Worm (Caenorhabditis elegans): Measurements from ENCODE around the gene C42D4.19.

Gene C42D4.19

ce11 chrIV:7191745-7192144, 16.3 kb downstream of the C42D4.19 start, which contains the start of gene R13A1.5:
R13A1.5 (minus strand) TSS chrIV:7191845.
- TF ChIP-seq sem-2 (GFP tag; optimal IDR thresholded peaks at IDR 0.05), result no peak
- no peak for TF ChIP-seq bed-3 (GFP tag; optimal IDR thresholded peaks at IDR 0.05)
- TF ChIP-seq hlh-1 (tag; optimal IDR thresholded peaks at IDR 0.05), result no peak
- no peak for TF ChIP-seq lin-32 (GFP tag; optimal IDR thresholded peaks at IDR 0.05)

ce11 chrIV:7195734-7196133, 20.3 kb downstream of the C42D4.19 start, which contains the start of gene best-16:
best-16 (minus strand) TSS chrIV:7195834.
- TF ChIP-seq snpc-4 (tag; optimal IDR thresholded peaks at IDR 0.05), result no peak
- no peak for TF ChIP-seq ham-2 (GFP tag; optimal IDR thresholded peaks at IDR 0.05)
- TF ChIP-seq lin-13 (tag; optimal IDR thresholded peaks at IDR 0.05), result no peak
- TF ChIP-seq elt-3 (tag; optimal IDR thresholded peaks at IDR 0.05), result no peak
- no peak for TF ChIP-seq mep-1 (tag; optimal IDR thresholded peaks at IDR 0.05)
- no peak for TF ChIP-seq nhr-12 (tag; optimal IDR thresholded peaks at IDR 0.05)
- no peak for TF ChIP-seq nhr-28 (tag; optimal IDR thresholded peaks at IDR 0.05)
- TF ChIP-seq unc-39 (tag; optimal IDR thresholded peaks at IDR 0.05), result no peak
- no peak for TF ChIP-seq ceh-43 (GFP tag; optimal IDR thresholded peaks at IDR 0.05)
- no peak for TF ChIP-seq hlh-1 (tag; optimal IDR thresholded peaks at IDR 0.05)
- TF ChIP-seq flh-1 (GFP tag; optimal IDR thresholded peaks at IDR 0.05), result no peak

ce11 chrIV:7196853-7197252, 21.4 kb downstream of the C42D4.19 start, which contains the start of gene unc-8:
unc-8 (plus strand) TSS chrIV:7197153.
- TF ChIP-seq pha-4 (tag; optimal IDR thresholded peaks at IDR 0.05) (no peak), ceh-43 (GFP tag; optimal IDR thresholded peaks at IDR 0.05) (no peak), ces-1 (GFP tag; optimal IDR thresholded peaks at IDR 0.05) (no peak), nhr-76 (tag; optimal IDR thresholded peaks at IDR 0.05) (no peak), snpc-4 (tag; optimal IDR thresholded peaks at IDR 0.05) (no peak), lsy-2 (tag; optimal IDR thresholded peaks at IDR 0.05) (no peak), tbx-8 (GFP tag; optimal IDR thresholded peaks at IDR 0.05) (no peak), flh-1 (GFP tag; optimal IDR thresholded peaks at IDR 0.05) (no peak), nhr-12 (tag; optimal IDR thresholded peaks at IDR 0.05) (no peak), cnd-1 (tag; optimal IDR thresholded peaks at IDR 0.05) (no peak), mls-2 (tag; optimal IDR thresholded peaks at IDR 0.05) (no peak), M03D4.4 (tag; optimal IDR thresholded peaks at IDR 0.05) (no peak), nhr-237 (tag; optimal IDR thresholded peaks at IDR 0.05) (no peak), unc-62 (GFP tag; optimal IDR thresholded peaks at IDR 0.05) (no peak)

- TF ChIP-seq unc-120 (tag; optimal IDR thresholded peaks at IDR 0.05; ENCODE audit: poor library complexity, severe bottlenecking), result no peak
- TF ChIP-seq ham-2 (GFP tag; optimal IDR thresholded peaks at IDR 0.05), result no peak
- no peak for TF ChIP-seq ces-1 (GFP tag; optimal IDR thresholded peaks at IDR 0.05)
- no peak for TF ChIP-seq lsy-2 (tag; optimal IDR thresholded peaks at IDR 0.05)
- TF ChIP-seq zip-8 (tag; optimal IDR thresholded peaks at IDR 0.05), result no peak
- TF ChIP-seq nhr-28 (tag; optimal IDR thresholded peaks at IDR 0.05), result no peak
- TF ChIP-seq cnd-1 (tag; optimal IDR thresholded peaks at IDR 0.05), result no peak
- no peak for TF ChIP-seq tbx-8 (GFP tag; optimal IDR thresholded peaks at IDR 0.05)
- TF ChIP-seq sem-2 (GFP tag; optimal IDR thresholded peaks at IDR 0.05), result no peak
- no peak for TF ChIP-seq nhr-76 (tag; optimal IDR thresholded peaks at IDR 0.05)
- no peak for TF ChIP-seq nhr-2 (tag; optimal IDR thresholded peaks at IDR 0.05)
- TF ChIP-seq ztf-11 (tag; optimal IDR thresholded peaks at IDR 0.05), result no peak
- no peak for TF ChIP-seq nhr-237 (tag; optimal IDR thresholded peaks at IDR 0.05)
- no peak for TF ChIP-seq mls-2 (tag; optimal IDR thresholded peaks at IDR 0.05)
- TF ChIP-seq hlh-1 (tag; optimal IDR thresholded peaks at IDR 0.05), result no peak
- TF ChIP-seq sptf-1 (tag; optimal IDR thresholded peaks at IDR 0.05), result no peak
- TF ChIP-seq lin-32 (GFP tag; optimal IDR thresholded peaks at IDR 0.05), result no peak
- no peak for TF ChIP-seq blmp-1 (tag; optimal IDR thresholded peaks at IDR 0.05)
- no peak for TF ChIP-seq pha-4 (tag; optimal IDR thresholded peaks at IDR 0.05)
These were observed 28.2 kb downstream of the C42D4.19 start, which contains the start of gene R13A1.3 for ce11 chrIV:7203696-7204095. R13A1.3 (plus strand) TSS chrIV:7203996.

ce11 chrIV:7205969-7206368, 30.5 kb downstream of the C42D4.19 start, which contains the start of gene kcc-1:
kcc-1 (plus strand) TSS chrIV:7206269.
- TF ChIP-seq cnd-1 (tag; optimal IDR thresholded peaks at IDR 0.05) (no peak), zip-8 (tag; optimal IDR thresholded peaks at IDR 0.05) (no peak), lsy-2 (tag; optimal IDR thresholded peaks at IDR 0.05) (no peak)

- TF ChIP-seq ham-2 (GFP tag; optimal IDR thresholded peaks at IDR 0.05) (no peak), elt-3 (tag; optimal IDR thresholded peaks at IDR 0.05) (no peak), M03D4.4 (tag; optimal IDR thresholded peaks at IDR 0.05) (no peak), sptf-1 (tag; optimal IDR thresholded peaks at IDR 0.05) (no peak)
These were observed 33.5 kb downstream of the C42D4.19 start for ce11 chrIV:7208961-7209360.

All from whole organism, mixed stage, embryonic.